Worm (Caenorhabditis elegans) whole organism, late embryonic: ENCODE data around the gene set-3.

Source experiments
- C38D4.7 ChIP-seq: fragments of 200-800 bp; sonication (Bioruptor generic); optimal IDR thresholded peaks from 2 replicates; lab custom pipeline; 2018; ENCODE audit warnings: mild to moderate bottlenecking, missing genetic modification characterization, moderate library complexity, missing compliant biosample characterization
- F13H6.1 ChIP-seq: sonication (generic microtip); optimal IDR thresholded peaks from 2 replicates; lab custom pipeline; 2016; ENCODE audit warnings: missing genetic modification characterization, missing compliant biosample characterization
- ama-1 ChIP-seq: fragments of 150-350 bp; optimal IDR thresholded peaks from 2 replicates; lab custom pipeline; 2014
- ceh-14 ChIP-seq: sonication (generic microtip); optimal IDR thresholded peaks from 2 replicates; lab custom pipeline; 2016; ENCODE audit warnings: missing genotype, missing genetic modification characterization, missing compliant biosample characterization
- ceh-18 ChIP-seq: sonication (generic microtip); optimal IDR thresholded peaks from 2 replicates; lab custom pipeline; 2016; ENCODE audit warnings: missing genetic modification characterization, missing compliant biosample characterization
- ceh-19 ChIP-seq: fragments of 200-800 bp; sonication (Bioruptor generic); optimal IDR thresholded peaks from 2 replicates; lab custom pipeline; 2018; ENCODE audit warnings: mild to moderate bottlenecking, missing genetic modification characterization, missing compliant biosample characterization
- ceh-2 ChIP-seq: sonication (generic microtip); optimal IDR thresholded peaks from 2 replicates; lab custom pipeline; 2016; ENCODE audit warnings: missing genotype, missing genetic modification characterization, missing compliant biosample characterization
- ceh-31 ChIP-seq: sonication (generic microtip); optimal IDR thresholded peaks from 2 replicates; lab custom pipeline; 2016; ENCODE audit warnings: missing genetic modification characterization, missing compliant biosample characterization
- ceh-34 ChIP-seq: sonication (generic microtip); optimal IDR thresholded peaks from 2 replicates; lab custom pipeline; 2016; ENCODE audit warnings: mild to moderate bottlenecking, missing genetic modification characterization, missing compliant biosample characterization
- dmd-4 ChIP-seq: sonication (generic microtip); optimal IDR thresholded peaks from 2 replicates; lab custom pipeline; 2016; ENCODE audit warnings: borderline replicate concordance, missing genetic modification characterization, missing compliant biosample characterization
- elt-4 ChIP-seq: sonication (generic microtip); optimal IDR thresholded peaks from 2 replicates; lab custom pipeline; 2016; ENCODE audit warnings: missing genetic modification characterization, missing compliant biosample characterization
- fkh-10 ChIP-seq: fragments of 150-350 bp; optimal IDR thresholded peaks from 2 replicates; lab custom pipeline; 2014; ENCODE audit warnings: missing biosample characterization, missing genetic modification reagents, missing genetic modification characterization
- fkh-6 ChIP-seq: sonication (generic microtip); optimal IDR thresholded peaks from 2 replicates; lab custom pipeline; 2016; ENCODE audit warnings: missing genetic modification characterization, missing compliant biosample characterization
- gmeb-2 ChIP-seq: sonication (generic microtip); optimal IDR thresholded peaks from 2 replicates; lab custom pipeline; 2016; ENCODE audit warnings: missing genetic modification characterization, inconsistent platforms, missing compliant biosample characterization
- hlh-15 ChIP-seq: sonication (generic microtip); optimal IDR thresholded peaks from 2 replicates; lab custom pipeline; 2016; ENCODE audit warnings: missing genetic modification characterization, missing compliant biosample characterization
- lim-6 ChIP-seq: sonication (generic microtip); optimal IDR thresholded peaks from 2 replicates; lab custom pipeline; 2016; ENCODE audit warnings: missing genetic modification characterization, missing compliant biosample characterization
- madf-2 ChIP-seq: sonication (generic microtip); optimal IDR thresholded peaks from 2 replicates; lab custom pipeline; 2017; ENCODE audit warnings: missing genetic modification characterization, missing compliant biosample characterization
- mec-3 ChIP-seq: sonication (generic microtip); optimal IDR thresholded peaks from 2 replicates; lab custom pipeline; 2016; ENCODE audit warnings: borderline replicate concordance, missing genetic modification characterization, missing compliant biosample characterization
- nfya-1 ChIP-seq: sonication (generic microtip); optimal IDR thresholded peaks from 2 replicates; lab custom pipeline; 2017; ENCODE audit warnings: missing genetic modification characterization, mild to moderate bottlenecking, missing compliant biosample characterization, antibody characterized with exemption, moderate library complexity
- nhr-232 ChIP-seq: sonication (generic microtip); optimal IDR thresholded peaks from 2 replicates; lab custom pipeline; 2016; ENCODE audit warnings: missing genetic modification characterization, missing compliant biosample characterization
- odd-2 ChIP-seq: sonication (generic microtip); optimal IDR thresholded peaks from 2 replicates; lab custom pipeline; 2017; ENCODE audit warnings: antibody characterized with exemption, mild to moderate bottlenecking, missing genetic modification characterization, missing compliant biosample characterization
- pag-3 ChIP-seq: sonication (generic microtip); optimal IDR thresholded peaks from 2 replicates; lab custom pipeline; 2016; ENCODE audit warnings: missing compliant biosample characterization, missing genetic modification characterization, borderline replicate concordance
- pax-1 ChIP-seq: fragments of 150-350 bp; optimal IDR thresholded peaks from 2 replicates; lab custom pipeline; 2014; ENCODE audit warnings: missing biosample characterization, missing genetic modification characterization
- pha-2 ChIP-seq: sonication (generic microtip); optimal IDR thresholded peaks from 2 replicates; lab custom pipeline; 2017; ENCODE audit warnings: mild to moderate bottlenecking, missing genetic modification characterization, missing compliant biosample characterization
- pha-4 ChIP-seq: fragments of 150-350 bp; optimal IDR thresholded peaks from 2 replicates; lab custom pipeline; 2018; ENCODE audit warnings: missing biosample characterization, missing genetic modification reagents, missing genetic modification characterization
- pqm-1 ChIP-seq: sonication (generic microtip); optimal IDR thresholded peaks from 2 replicates; lab custom pipeline; 2016; ENCODE audit warnings: missing genetic modification characterization, missing compliant biosample characterization
- pros-1 ChIP-seq: fragments of 150-350 bp; optimal IDR thresholded peaks from 2 replicates; lab custom pipeline; 2014; ENCODE audit warnings: missing biosample characterization, missing genetic modification reagents, missing genetic modification characterization
- ref-2 ChIP-seq: sonication (generic microtip); optimal IDR thresholded peaks from 2 replicates; lab custom pipeline; 2016; ENCODE audit warnings: missing genetic modification characterization, missing compliant biosample characterization
- rnt-1 ChIP-seq: sonication (generic microtip); optimal IDR thresholded peaks from 2 replicates; lab custom pipeline; 2016; ENCODE audit warnings: missing genetic modification characterization, missing compliant biosample characterization
- sdc-2 ChIP-seq: sonication (generic microtip); optimal IDR thresholded peaks from 2 replicates; lab custom pipeline; 2016; ENCODE audit warnings: missing genotype, missing genetic modification characterization, missing compliant biosample characterization
- syd-9 ChIP-seq: sonication (generic microtip); optimal IDR thresholded peaks from 2 replicates; lab custom pipeline; 2016; ENCODE audit warnings: mild to moderate bottlenecking, missing genetic modification characterization, moderate library complexity, missing compliant biosample characterization
- tbx-2 ChIP-seq: sonication (generic microtip); optimal IDR thresholded peaks from 2 replicates; lab custom pipeline; 2016; ENCODE audit warnings: missing genetic modification characterization, missing compliant biosample characterization
- unc-42 ChIP-seq: sonication (generic microtip); optimal IDR thresholded peaks from 2 replicates; lab custom pipeline; 2016; ENCODE audit warnings: missing genotype, missing genetic modification characterization, missing compliant biosample characterization
- unc-55 ChIP-seq: sonication (generic microtip); optimal IDR thresholded peaks from 2 replicates; lab custom pipeline; 2017; ENCODE audit warnings: missing biosample characterization, missing genetic modification reagents, missing genetic modification characterization
- unc-86 ChIP-seq: sonication (generic microtip); optimal IDR thresholded peaks from 2 replicates; lab custom pipeline; 2016; ENCODE audit warnings: missing genetic modification characterization, missing compliant biosample characterization
- zip-5 ChIP-seq: sonication (generic microtip); optimal IDR thresholded peaks from 2 replicates; lab custom pipeline; 2016; ENCODE audit warnings: missing genetic modification characterization, missing compliant biosample characterization

Gene set-3

DNA sequence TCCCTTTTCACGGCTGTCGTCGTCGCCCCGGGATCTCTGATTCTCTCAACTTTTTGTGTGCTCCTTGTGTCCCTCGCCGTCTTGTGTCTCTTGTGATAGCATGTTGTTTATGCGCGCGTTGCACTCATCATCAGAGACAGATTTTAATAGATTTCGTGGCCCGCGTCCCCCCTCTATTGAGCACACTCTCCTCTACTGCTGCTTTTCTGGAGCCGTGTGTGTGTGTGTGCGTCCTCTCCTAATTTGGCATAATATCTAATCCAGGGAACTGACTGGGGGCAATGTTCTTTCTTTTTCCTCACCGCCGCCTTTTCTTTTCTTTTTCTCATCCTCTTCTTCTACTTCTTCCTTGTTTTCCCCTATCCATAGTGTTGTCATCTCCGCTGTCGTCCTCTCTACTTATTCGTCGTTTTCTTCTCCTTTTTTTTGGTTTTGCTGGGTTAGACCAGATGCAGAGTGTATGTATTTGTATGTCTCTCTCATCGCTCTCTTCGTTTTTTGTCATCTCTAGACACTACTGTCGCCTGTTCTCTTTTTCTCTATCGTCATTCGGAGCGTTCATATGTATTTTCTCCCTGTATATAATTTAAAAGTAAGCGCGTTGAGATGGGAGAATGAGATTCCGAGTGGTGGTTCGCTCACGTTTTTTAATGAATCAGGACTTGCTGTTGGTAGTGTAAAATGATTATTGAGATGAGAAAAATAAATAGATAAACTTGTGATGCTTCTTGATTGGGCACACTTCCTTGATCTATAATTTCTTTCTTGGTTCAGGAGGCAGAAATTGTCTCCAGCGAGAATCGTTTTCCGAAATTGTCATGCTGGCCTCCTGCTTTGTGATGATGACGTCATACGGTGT, 9.6 kb upstream of the set-3 start:
- TF ChIP-seq rnt-1 (tag; lab: Kevin White, UChicago) (peak; percentile 38), unc-55 (GFP tag; lab: Kevin White, UChicago) (peak; percentile 54), syd-9 (tag; lab: Kevin White, UChicago) (peak; percentile 55), dmd-4 (tag; lab: Kevin White, UChicago) (no peak), lim-6 (peak; percentile 3), mec-3 (tag; lab: Kevin White, UChicago) (peak; percentile 38), madf-2 (no peak), gmeb-2 (no peak), pqm-1 (tag; lab: Kevin White, UChicago) (no peak), ceh-14 (peak; percentile 73), F13H6.1 (tag; lab: Kevin White, UChicago) (peak; percentile 21), tbx-2 (peak; percentile 65), unc-42 (tag; lab: Kevin White, UChicago) (peak; percentile 73), ceh-34 (tag; lab: Kevin White, UChicago) (peak; percentile 54), sdc-2 (tag; lab: Kevin White, UChicago) (no peak), pag-3 (tag; lab: Kevin White, UChicago) (no peak), ceh-19 (GFP tag; lab: Kevin White, UChicago) (peak; percentile 34), ceh-31 (tag; lab: Kevin White, UChicago) (peak; percentile 67), pros-1 (tag; lab: Kevin White, UChicago) (no peak), fkh-10 (GFP tag; lab: Kevin White, UChicago) (no peak), ref-2 (tag; lab: Kevin White, UChicago) (peak; percentile 10), odd-2 (tag; lab: Kevin White, UChicago) (no peak), fkh-6 (tag; lab: Kevin White, UChicago) (no peak), ceh-18 (tag; lab: Kevin White, UChicago) (peak; percentile 72), ceh-2 (tag; lab: Kevin White, UChicago) (peak; percentile 31), ama-1 (lab: Kevin White, UChicago) (no peak)

- TF ChIP-seq pag-3 (tag; lab: Kevin White, UChicago) (no peak), fkh-10 (GFP tag; lab: Kevin White, UChicago) (no peak), C38D4.7 (no peak), odd-2 (tag; lab: Kevin White, UChicago) (no peak), nhr-232 (no peak), unc-86 (tag; lab: Kevin White, UChicago) (no peak), ceh-14 (peak; percentile 12), elt-4 (tag; lab: Kevin White, UChicago) (no peak), tbx-2 (peak; percentile 40), ceh-31 (tag; lab: Kevin White, UChicago) (no peak), hlh-15 (tag; lab: Kevin White, UChicago) (no peak), pha-2 (no peak)
- TF ChIP-seq, all 69 proteins: peak for 2
Measured at ce11 chrIII:9702665-9703252, 8.4 kb upstream of the set-3 start.

DNA sequence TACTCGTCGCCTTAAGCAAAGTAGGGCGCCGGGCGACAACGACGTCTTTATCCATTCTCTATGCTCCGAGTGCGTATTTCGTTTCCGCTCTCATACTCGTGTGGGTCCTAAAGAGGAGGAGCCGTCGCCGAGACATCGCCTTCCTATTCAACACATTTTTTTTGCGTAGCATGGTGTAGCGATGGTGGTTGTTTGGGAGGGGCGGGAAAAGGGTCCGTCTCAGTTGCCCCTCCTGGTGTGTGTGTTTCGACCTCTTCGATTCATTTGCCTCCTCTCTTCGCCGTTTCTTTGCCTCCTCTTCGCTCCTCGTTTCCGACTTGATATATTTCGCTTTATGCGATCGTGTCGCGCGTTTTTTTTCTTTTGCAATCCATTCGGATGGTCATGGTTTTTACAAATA, 7.4 kb upstream of the set-3 start:
- TF ChIP-seq pha-4 (no peak), nfya-1 (no peak), zip-5 (no peak), fkh-10 (GFP tag; lab: Kevin White, UChicago) (no peak), pax-1 (tag; lab: Kevin White, UChicago) (no peak), lim-6 (no peak)
